Fruit fly (Drosophila melanogaster): ENCODE data around the gene CG32037.
A peak's percentile ranks its signal among the peaks of the same experiment; 100 is the strongest.

CG32037 gene

dm6 chr3L:9446731-9447238 is 45.2 kb downstream of the CG32037 start, which contains the start of gene CG3529 (continued):
- TF ChIP-seq CG15269 (tag; optimal IDR thresholded peaks at IDR 0.05) (peak; percentile 1), B-H1 (GFP tag; IDR thresholded peaks at IDR 0.05) (no peak), fru (optimal IDR thresholded peaks at IDR 0.05) (no peak), Hmr (GFP tag; optimal IDR thresholded peaks at IDR 0.05) (peak; percentile 48), run (tag; optimal IDR thresholded peaks at IDR 0.05) (no peak), CG42726 (GFP tag; IDR thresholded peaks at IDR 0.05; ENCODE audit: partially characterized antibody) (no peak), CG14050 (GFP tag; IDR thresholded peaks at IDR 0.05) (no peak), dmrt99B (tag; optimal IDR thresholded peaks at IDR 0.05) (no peak), CG8924 (tag; optimal IDR thresholded peaks at IDR 0.05) (peak; percentile 59), oc (tag; optimal IDR thresholded peaks at IDR 0.05) (no peak), Gsc (GFP tag; IDR thresholded peaks at IDR 0.05) (no peak), CG7372 (GFP tag; IDR thresholded peaks at IDR 0.05) (no peak), CG34422 (GFP tag; IDR thresholded peaks at IDR 0.05) (peak; percentile 44; the same call in 1 of the 3 replicates), br (optimal IDR thresholded peaks at IDR 0.05) (no peak), hb (GFP tag; IDR thresholded peaks at IDR 0.05; ENCODE audit: partially characterized antibody) (no peak), Drgx (GFP tag; IDR thresholded peaks at IDR 0.05) (no peak), Ada2b (GFP tag; IDR thresholded peaks at IDR 0.05) (no peak), Max (GFP tag; optimal IDR thresholded peaks at IDR 0.05) (peak; percentile 10), kni (GFP tag; optimal IDR thresholded peaks at IDR 0.05) (peak; percentile 62), crc (GFP tag; optimal IDR thresholded peaks at IDR 0.05) (no peak), CG1529 (GFP tag; optimal IDR thresholded peaks at IDR 0.05) (no peak), CG18599 (GFP tag; optimal IDR thresholded peaks at IDR 0.05) (no peak), CG7786 (GFP tag; optimal IDR thresholded peaks at IDR 0.05) (peak; percentile 8), zen2 (GFP tag; IDR thresholded peaks at IDR 0.05; ENCODE audit: partially characterized antibody) (no peak), CG5953 (GFP tag; IDR thresholded peaks at IDR 0.05) (no peak), CG32767 (GFP tag; IDR thresholded peaks at IDR 0.05) (peak; percentile 29; the same call in 1 of the 2 replicates)

- TF ChIP-seq CG9932 (GFP tag; IDR thresholded peaks at IDR 0.05) (peak; percentile 47), Elba2 (GFP tag; optimal IDR thresholded peaks at IDR 0.05) (peak; percentile 86), CTCF (GFP tag; optimal IDR thresholded peaks at IDR 0.05) (peak; percentile 1), tio (GFP tag; optimal IDR thresholded peaks at IDR 0.05) (no peak), Mrtf (GFP tag; IDR thresholded peaks at IDR 0.05) (no peak), Rfx (GFP tag; IDR thresholded peaks at IDR 0.05) (0 out of 2 replicates have a peak, but pooled peaks have one; percentile 4), CG13894 (tag; optimal IDR thresholded peaks at IDR 0.05) (no peak), esg (GFP tag; conservative IDR thresholded peaks at IDR 0.05) (peak; percentile 11; the same call in 1 of the 2 replicates), CG10366 (GFP tag; IDR thresholded peaks at IDR 0.05) (no peak; the same call in 1 of the 2 replicates), H2.0 (GFP tag; IDR thresholded peaks at IDR 0.05) (peak; percentile 19; the same call in 1 of the 2 replicates), CG12071 (GFP tag; optimal IDR thresholded peaks at IDR 0.05) (no peak), row (GFP tag; IDR thresholded peaks at IDR 0.05) (peak; percentile 7), pita (GFP tag; optimal IDR thresholded peaks at IDR 0.05) (peak; percentile 20), CG11504 (tag; optimal IDR thresholded peaks at IDR 0.05) (peak; percentile 6), hkb (optimal IDR thresholded peaks at IDR 0.05) (peak; percentile 53), hkb (GFP tag; IDR thresholded peaks at IDR 0.05) (0 out of 2 replicates have a peak, but pooled peaks have one; percentile 6), ems (GFP tag; optimal IDR thresholded peaks at IDR 0.05) (peak; percentile 6), slbo (GFP tag; IDR thresholded peaks at IDR 0.05) (peak; percentile 60), CG14014 (GFP tag; IDR thresholded peaks at IDR 0.05) (0 out of 2 replicates have a peak, but pooled peaks have one; percentile 6), CG18011 (GFP tag; optimal IDR thresholded peaks at IDR 0.05) (peak; percentile 13), CG8290 (GFP tag; optimal IDR thresholded peaks at IDR 0.05) (no peak), CG8290 (tag; optimal IDR thresholded peaks at IDR 0.05) (peak in 1 of 2 experiments; percentile 43), Med (GFP tag) (peak; percentile 43), odd (GFP tag; optimal IDR thresholded peaks at IDR 0.05) (peak; percentile 26), CG14050 (GFP tag; IDR thresholded peaks at IDR 0.05) (no peak), CG5180 (GFP tag; optimal IDR thresholded peaks at IDR 0.05) (no peak), Oaz (GFP tag; IDR thresholded peaks at IDR 0.05) (0 out of 2 replicates have a peak, but pooled peaks have one; percentile 12), Drgx (GFP tag; IDR thresholded peaks at IDR 0.05) (no peak)
Observed at dm6 chr3L:9442625-9443282, 49.3 kb downstream of the CG32037 start, which contains the start of gene Srg3. Gene Srg3 (plus strand): TSS chr3L:9443232.

All from whole organism, embryonic.